Worm (Caenorhabditis elegans) whole organism, L3 larva: ENCODE measurements around the gene Y17D7C.6.

ENCODE experiments used
- R02D3.7 ChIP-seq: fragments of 150-350 bp; optimal IDR thresholded peaks from 2 replicates; lab custom pipeline; 2014; ENCODE audit warnings: missing biosample characterization, missing genetic modification characterization
- ZK546.5 ChIP-seq: sonication (generic microtip); optimal IDR thresholded peaks from 2 replicates; lab custom pipeline; 2017; ENCODE audit warnings: missing biosample characterization, missing genetic modification characterization
- ceh-28 ChIP-seq: fragments of 150-350 bp; optimal IDR thresholded peaks from 2 replicates; lab custom pipeline; 2014; ENCODE audit warnings: missing biosample characterization, missing genetic modification reagents, missing genetic modification characterization
- ceh-82 ChIP-seq: fragments of 150-350 bp; optimal IDR thresholded peaks from 2 replicates; lab custom pipeline; 2014; ENCODE audit warnings: missing biosample characterization, missing genetic modification characterization
- ceh-9 ChIP-seq: sonication (generic microtip); optimal IDR thresholded peaks from 2 replicates; lab custom pipeline; 2018; ENCODE audit warnings: missing biosample characterization, missing genetic modification characterization
- egl-27 ChIP-seq: sonication (generic microtip); optimal IDR thresholded peaks from 4 replicates; lab custom pipeline; 2017; ENCODE audit warnings: missing biosample characterization, missing genetic modification reagents, missing genetic modification characterization
- elt-1 ChIP-seq: fragments of 150-350 bp; optimal IDR thresholded peaks from 2 replicates; lab custom pipeline; 2014; ENCODE audit warnings: missing biosample characterization, missing genetic modification characterization
- elt-2 ChIP-seq: sonication (generic microtip); optimal IDR thresholded peaks from 2 replicates; lab custom pipeline; 2016; ENCODE audit warnings: missing genetic modification reagents, mild to moderate bottlenecking, missing genetic modification characterization, missing compliant biosample characterization
- eor-1 ChIP-seq, 2 experiments: fragments of 150-350 bp; optimal IDR thresholded peaks; 2 replicates each; lab custom pipeline; 2014 to 2018; ENCODE audit warnings: missing biosample characterization in 2 of 2, missing genetic modification characterization in 2 of 2
- fkh-10 ChIP-seq: sonication (generic microtip); optimal IDR thresholded peaks from 2 replicates; lab custom pipeline; 2017; ENCODE audit warnings: missing biosample characterization, missing genetic modification reagents, missing genetic modification characterization
- jun-1 ChIP-seq: fragments of 150-350 bp; optimal IDR thresholded peaks from 2 replicates; lab custom pipeline; 2014; ENCODE audit warnings: missing biosample characterization, missing genetic modification reagents, missing genetic modification characterization
- lin-15B ChIP-seq: fragments of 150-350 bp; optimal IDR thresholded peaks from 2 replicates; lab custom pipeline; 2014; ENCODE audit warnings: missing biosample characterization, missing genetic modification characterization
- lin-39 ChIP-seq: fragments of 150-350 bp; optimal IDR thresholded peaks from 2 replicates; lab custom pipeline; 2018; ENCODE audit warnings: missing biosample characterization, missing genetic modification reagents, missing genetic modification characterization
- lsy-12 ChIP-seq: sonication (generic microtip); optimal IDR thresholded peaks from 2 replicates; lab custom pipeline; 2016; ENCODE audit warnings: mild to moderate bottlenecking, missing genetic modification characterization, missing compliant biosample characterization
- mdl-1 ChIP-seq: fragments of 150-350 bp; optimal IDR thresholded peaks from 2 replicates; lab custom pipeline; 2014; ENCODE audit warnings: missing biosample characterization, missing genetic modification characterization
- mml-1 ChIP-seq: fragments of 150-350 bp; sonication (generic microtip); optimal IDR thresholded peaks from 3 replicates; lab custom pipeline; 2014; ENCODE audit warnings: missing biosample characterization, missing genetic modification characterization
- nfya-1 ChIP-seq: sonication (generic microtip); optimal IDR thresholded peaks from 2 replicates; lab custom pipeline; 2017; ENCODE audit warnings: missing genetic modification characterization, mild to moderate bottlenecking, missing compliant biosample characterization, antibody characterized with exemption, moderate library complexity; ENCODE audit not compliant: insufficient read depth
- nhr-11 ChIP-seq: fragments of 150-350 bp; optimal IDR thresholded peaks from 2 replicates; lab custom pipeline; 2014; ENCODE audit warnings: missing biosample characterization, missing genetic modification characterization
- nhr-12 ChIP-seq: fragments of 150-350 bp; optimal IDR thresholded peaks from 2 replicates; lab custom pipeline; 2014; ENCODE audit warnings: missing biosample characterization, missing genetic modification characterization
- nhr-23 ChIP-seq: fragments of 150-350 bp; optimal IDR thresholded peaks from 2 replicates; lab custom pipeline; 2014; ENCODE audit warnings: missing biosample characterization, missing genetic modification reagents, missing genetic modification characterization
- nhr-237 ChIP-seq: fragments of 150-350 bp; optimal IDR thresholded peaks from 2 replicates; lab custom pipeline; 2014; ENCODE audit warnings: missing biosample characterization, missing genetic modification characterization
- nhr-25 ChIP-seq: sonication (generic microtip); optimal IDR thresholded peaks from 2 replicates; lab custom pipeline; 2017; ENCODE audit warnings: missing biosample characterization, missing genetic modification characterization
- nhr-28 ChIP-seq: fragments of 150-350 bp; optimal IDR thresholded peaks from 2 replicates; lab custom pipeline; 2014; ENCODE audit warnings: missing biosample characterization, missing genetic modification characterization
- nhr-67 ChIP-seq: fragments of 150-350 bp; optimal IDR thresholded peaks from 2 replicates; lab custom pipeline; 2014; ENCODE audit warnings: missing biosample characterization, missing genetic modification characterization
- nhr-76 ChIP-seq: fragments of 150-350 bp; sonication (generic microtip); optimal IDR thresholded peaks from 5 replicates; lab custom pipeline; 2014; ENCODE audit warnings: missing biosample characterization, missing genetic modification characterization
- nhr-77 ChIP-seq: fragments of 150-350 bp; optimal IDR thresholded peaks from 2 replicates; lab custom pipeline; 2014; ENCODE audit warnings: missing biosample characterization, missing genetic modification characterization
- pha-4 ChIP-seq: fragments of 150-350 bp; optimal IDR thresholded peaks from 2 replicates; lab custom pipeline; 2014; ENCODE audit warnings: missing biosample characterization, missing genetic modification reagents, missing genetic modification characterization
- pqm-1 ChIP-seq: fragments of 150-350 bp; optimal IDR thresholded peaks from 2 replicates; lab custom pipeline; 2017; ENCODE audit warnings: missing biosample characterization, missing genetic modification characterization, inconsistent platforms
- sea-2 ChIP-seq: fragments of 150-350 bp; sonication (generic microtip); optimal IDR thresholded peaks from 4 replicates; lab custom pipeline; 2014; ENCODE audit warnings: missing biosample characterization, missing genetic modification reagents, missing genetic modification characterization
- snpc-4 ChIP-seq: fragments of 150-350 bp; optimal IDR thresholded peaks from 2 replicates; lab custom pipeline; 2014; ENCODE audit warnings: missing biosample characterization, missing genetic modification characterization
- tbx-2 ChIP-seq: sonication (generic microtip); optimal IDR thresholded peaks from 2 replicates; lab custom pipeline; 2016; ENCODE audit warnings: mild to moderate bottlenecking, missing genetic modification characterization, missing compliant biosample characterization
- unc-39 ChIP-seq: sonication (generic microtip); optimal IDR thresholded peaks from 4 replicates; lab custom pipeline; 2017; ENCODE audit warnings: missing biosample characterization, missing genetic modification characterization
- unc-62 ChIP-seq: fragments of 150-350 bp; sonication (generic microtip); optimal IDR thresholded peaks from 4 replicates; lab custom pipeline; 2014; ENCODE audit warnings: missing biosample characterization, missing genetic modification reagents, missing genetic modification characterization
- zag-1 ChIP-seq: fragments of 150-350 bp; optimal IDR thresholded peaks from 2 replicates; lab custom pipeline; 2014; ENCODE audit warnings: missing biosample characterization, missing genetic modification characterization
- ztf-4 ChIP-seq: fragments of 150-350 bp; optimal IDR thresholded peaks from 2 replicates; lab custom pipeline; 2014; ENCODE audit warnings: missing biosample characterization, missing genetic modification characterization

Y17D7C.6 gene

ce11 chrV:18709203-18709860, at the start of gene Y17D7C.6:
Y17D7C.6 (plus strand) TSS chrV:18709810.
- TF ChIP-seq nhr-25 (no peak), ceh-82 (tag; lab: Kevin White, UChicago) (no peak), jun-1 (tag; lab: Kevin White, UChicago) (no peak), nhr-237 (tag; lab: Kevin White, UChicago) (no peak)
- TF ChIP-seq, all 47 proteins: peak for 0

DNA sequence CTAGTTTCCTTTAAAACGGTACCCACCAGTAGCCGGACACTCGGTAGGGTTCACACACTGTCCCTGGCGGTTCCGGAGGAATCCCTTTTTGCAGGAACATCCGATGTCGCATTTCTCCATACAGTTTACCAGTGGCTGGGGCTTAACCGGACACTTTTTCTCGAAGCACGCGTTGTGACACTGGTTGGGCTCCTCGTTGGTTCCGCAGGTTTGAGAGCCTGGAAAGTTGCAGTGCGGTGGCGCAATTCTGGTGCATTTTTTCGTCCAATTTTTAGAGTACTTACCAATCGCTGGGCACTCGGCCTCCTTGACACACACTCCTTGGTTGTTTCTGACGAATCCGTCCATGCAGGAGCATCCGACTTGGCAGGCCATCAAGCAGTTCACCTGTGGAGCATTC, 47.3 kb upstream of the Y17D7C.6 start:
- TF ChIP-seq zag-1: no peak
- no peak for TF ChIP-seq pqm-1 (tag; lab: Kevin White, UChicago)
- no peak for TF ChIP-seq R02D3.7 (tag; lab: Kevin White, UChicago)
- TF ChIP-seq nhr-12 (tag; lab: Kevin White, UChicago): no peak
- TF ChIP-seq lin-15B (tag; lab: Kevin White, UChicago): no peak
- TF ChIP-seq nhr-76 (tag; lab: Kevin White, UChicago): no peak
- no peak for TF ChIP-seq lsy-12 (tag; lab: Kevin White, UChicago)

DNA sequence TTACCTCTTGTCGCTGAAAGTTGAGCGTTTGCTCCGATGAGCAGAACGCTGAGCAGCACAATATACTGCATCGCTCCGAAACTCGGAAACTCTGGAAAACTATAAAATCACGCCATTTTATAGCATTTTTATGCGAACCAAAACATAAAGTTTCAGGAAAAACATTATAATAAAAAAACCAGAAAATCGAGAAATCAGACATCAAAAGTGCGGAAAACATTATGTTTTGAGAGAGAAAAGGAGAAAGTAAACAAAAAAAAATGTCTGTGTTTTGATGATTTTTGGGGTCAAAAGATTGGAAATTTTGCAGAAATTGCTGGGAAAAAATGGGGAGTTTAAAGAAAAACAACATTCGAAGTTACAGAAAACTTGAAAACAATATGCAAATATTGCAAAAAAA, 45.6 kb upstream of the Y17D7C.6 start, which contains the start of gene Y69H2.3:
Gene Y69H2.3 (minus strand): TSS at position 101 of the 400 bp plus-strand sequence.
- TF ChIP-seq lin-39 (tag; lab: Kevin White, UChicago) (no peak), elt-2 (tag; lab: Kevin White, UChicago) (no peak), ceh-9 (no peak), elt-1 (tag; lab: Kevin White, UChicago) (no peak), sea-2 (GFP tag; lab: Kevin White, UChicago) (no peak), unc-62 (GFP tag; lab: Kevin White, UChicago) (no peak), ceh-28 (no peak), pha-4 (tag; lab: Kevin White, UChicago) (no peak), nhr-28 (tag; lab: Kevin White, UChicago) (no peak), lin-15B (tag; lab: Kevin White, UChicago) (no peak), snpc-4 (no peak), nhr-23 (tag; lab: Kevin White, UChicago) (no peak), nhr-11 (tag; lab: Kevin White, UChicago) (no peak), egl-27 (no peak), nhr-237 (tag; lab: Kevin White, UChicago) (no peak), ZK546.5 (no peak), mdl-1 (tag; lab: Kevin White, UChicago) (no peak), unc-39 (tag; lab: Kevin White, UChicago) (no peak), eor-1 (tag; optimal IDR thresholded peaks at IDR 0.05; lab: Kevin White, UChicago) (no peak)

DNA sequence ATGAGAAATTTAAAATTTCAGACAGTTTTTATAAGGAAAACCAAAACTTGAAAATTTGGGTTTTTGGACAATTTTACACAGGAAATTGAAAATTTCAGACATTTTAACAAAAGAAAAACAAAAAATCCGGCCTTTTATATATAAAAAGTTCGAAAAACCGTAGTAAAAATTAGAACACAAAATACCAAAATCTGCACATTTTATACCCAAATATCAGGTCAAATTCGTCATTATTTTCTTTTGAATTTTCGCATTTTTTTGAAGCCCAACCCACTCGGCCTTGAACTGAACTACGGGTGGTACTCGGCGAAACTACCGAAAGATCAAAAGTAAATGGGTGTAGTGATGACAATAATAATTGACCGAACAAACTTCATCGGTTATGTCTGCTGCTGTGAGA, 42.4 kb upstream of the Y17D7C.6 start:
- TF ChIP-seq pha-4 (tag; lab: Kevin White, UChicago): no peak
- TF ChIP-seq elt-2 (tag; lab: Kevin White, UChicago): no peak
- TF ChIP-seq R02D3.7 (tag; lab: Kevin White, UChicago): no peak
- TF ChIP-seq mml-1 (tag; lab: Kevin White, UChicago): no peak
- TF ChIP-seq lin-15B (tag; lab: Kevin White, UChicago): no peak
- no peak for TF ChIP-seq snpc-4
- TF ChIP-seq fkh-10 (GFP tag; lab: Kevin White, UChicago): no peak
- TF ChIP-seq nhr-23 (tag; lab: Kevin White, UChicago): no peak
- no peak for TF ChIP-seq ceh-28
- TF ChIP-seq unc-62 (GFP tag; lab: Kevin White, UChicago): no peak
- no peak for TF ChIP-seq nhr-67 (tag; lab: Kevin White, UChicago)
- TF ChIP-seq nhr-77: no peak
- no peak for TF ChIP-seq sea-2 (GFP tag; lab: Kevin White, UChicago)
- TF ChIP-seq ceh-9: no peak

DNA sequence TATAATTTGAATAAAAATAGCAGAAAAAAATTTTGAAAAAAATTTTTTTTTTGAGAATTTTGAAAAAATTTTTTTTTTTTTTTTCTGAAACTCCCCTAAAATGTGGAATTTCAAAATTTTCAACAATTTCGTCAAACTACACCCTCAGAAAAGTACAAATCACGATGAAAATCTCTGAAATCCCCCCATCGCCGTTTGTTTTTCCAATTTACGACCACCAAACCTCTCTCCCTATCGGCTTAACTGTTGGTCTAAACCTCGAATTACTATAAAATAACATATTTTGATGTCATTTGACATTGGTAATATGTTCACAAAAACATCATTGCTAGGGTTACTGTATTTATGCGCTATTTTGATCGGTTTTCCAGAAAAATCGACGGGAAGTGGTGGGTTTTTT, 39.6 kb upstream of the Y17D7C.6 start, which contains the start of gene Y69H2.10:
Gene Y69H2.10 (plus strand): TSS at position 301 of the 400 bp plus-strand sequence.
- no peak for TF ChIP-seq nhr-237 (tag; lab: Kevin White, UChicago)
- TF ChIP-seq tbx-2: no peak
- TF ChIP-seq eor-1 (tag; optimal IDR thresholded peaks at IDR 0.05; lab: Kevin White, UChicago): no peak
- TF ChIP-seq nhr-12 (tag; lab: Kevin White, UChicago): no peak
- TF ChIP-seq nfya-1 (tag; lab: Kevin White, UChicago): no peak
- no peak for TF ChIP-seq ztf-4 (tag; lab: Kevin White, UChicago)
- no peak for TF ChIP-seq nhr-67 (tag; lab: Kevin White, UChicago)
- no peak for TF ChIP-seq unc-39 (tag; lab: Kevin White, UChicago)
- no peak for TF ChIP-seq lin-39 (tag; lab: Kevin White, UChicago)
